Worm (Caenorhabditis elegans): Measurements from ENCODE around the gene H20E11.3.
"Not testable (repeated sequence)": the region's sequence is repeated elsewhere in the genome, so short reads cannot be mapped to it uniquely, and the experiment has no call there.

H20E11.3 gene

ce11 chrIV:6818369-6818768, 6.2 kb upstream of the H20E11.3 start, which contains the start of gene C17H12.8:
C17H12.8 (plus strand) TSS chrIV:6818703.
- TF ChIP-seq C16A3.4 (tag; optimal IDR thresholded peaks at IDR 0.05) (no peak), egl-13 (tag; optimal IDR thresholded peaks at IDR 0.05) (no peak), nhr-76 (tag; optimal IDR thresholded peaks at IDR 0.05) (no peak), ets-5 (GFP tag; IDR thresholded peaks at IDR 0.05) (no peak), ceh-63 (GFP tag; optimal IDR thresholded peaks at IDR 0.05) (no peak), efl-1 (optimal IDR thresholded peaks at IDR 0.05) (no peak), efl-1 (GFP tag; optimal IDR thresholded peaks at IDR 0.05 in 1 of 2) (peak in 1 of 2 experiments; percentile 61), jun-1 (tag; optimal IDR thresholded peaks at IDR 0.05) (no peak), fkh-4 (tag; optimal IDR thresholded peaks at IDR 0.05; ENCODE audit: borderline replicate concordance) (no peak), elt-2 (tag; optimal IDR thresholded peaks at IDR 0.05) (peak; percentile 72), nhr-85 (tag) (peak; percentile 44), lin-39 (tag; optimal IDR thresholded peaks at IDR 0.05) (no peak), pqm-1 (tag; optimal IDR thresholded peaks at IDR 0.05) (no peak), sox-4 (tag; optimal IDR thresholded peaks at IDR 0.05) (no peak), sptf-1 (tag; optimal IDR thresholded peaks at IDR 0.05) (no peak)

ce11 chrIV:6821709-6822108, 2.9 kb upstream of the H20E11.3 start:
- TF ChIP-seq nhr-28 (tag; optimal IDR thresholded peaks at IDR 0.05) (no peak), fkh-10 (GFP tag; optimal IDR thresholded peaks at IDR 0.05) (no peak), jun-1 (tag; optimal IDR thresholded peaks at IDR 0.05) (no peak), nhr-85 (tag) (peak; percentile 40), ceh-90 (tag; optimal IDR thresholded peaks at IDR 0.05) (no peak), sptf-1 (tag; optimal IDR thresholded peaks at IDR 0.05) (no peak)

- TF ChIP-seq C04F5.9 (tag; optimal IDR thresholded peaks at IDR 0.05): no peak
- TF ChIP-seq ztf-11 (tag; optimal IDR thresholded peaks at IDR 0.05): no peak
- TF ChIP-seq efl-1 (optimal IDR thresholded peaks at IDR 0.05): no peak
- peak in 1 of 2 experiments; percentile 34 for TF ChIP-seq efl-1 (GFP tag; optimal IDR thresholded peaks at IDR 0.05 in 1 of 2)
Measured at ce11 chrIV:6822406-6822805, 2.2 kb upstream of the H20E11.3 start, which contains the start of gene C17H12.6. C17H12.6 (minus strand) TSS chrIV:6822506.

- TF ChIP-seq Y116A8C.19 (tag; optimal IDR thresholded peaks at IDR 0.05; ENCODE audit: borderline replicate concordance); efl-3 (GFP tag; optimal IDR thresholded peaks at IDR 0.05); fkh-10 (GFP tag; optimal IDR thresholded peaks at IDR 0.05): not testable (repeated sequence)
Measured at ce11 chrIV:6827477-6827876, 2.9 kb downstream of the H20E11.3 start, which contains the start of gene H20E11.2. H20E11.2 (plus strand) TSS chrIV:6827777.

- no peak for TF ChIP-seq nhr-19 (GFP tag; conservative IDR thresholded peaks at IDR 0.05)
- peak; percentile 52 for TF ChIP-seq elt-2 (tag; optimal IDR thresholded peaks at IDR 0.05)
- TF ChIP-seq nhr-84 (tag; optimal IDR thresholded peaks at IDR 0.05): no peak
- TF ChIP-seq nhr-85 (tag): no peak
Measured at ce11 chrIV:6829902-6830301, 5.3 kb downstream of the H20E11.3 start, which contains the start of gene H20E11.1. H20E11.1 (plus strand) TSS chrIV:6830145.

- TF ChIP-seq irx-1 (tag; optimal IDR thresholded peaks at IDR 0.05): no peak
- TF ChIP-seq nhr-90 (tag; optimal IDR thresholded peaks at IDR 0.05; ENCODE audit: poor library complexity): no peak
- no peak for TF ChIP-seq lir-3 (tag; optimal IDR thresholded peaks at IDR 0.05; ENCODE audit: poor library complexity)
- no peak for TF ChIP-seq aha-1 (tag; optimal IDR thresholded peaks at IDR 0.05)
- TF ChIP-seq egl-27 (tag; optimal IDR thresholded peaks at IDR 0.05): no peak
- no peak for TF ChIP-seq ztf-4 (tag; optimal IDR thresholded peaks at IDR 0.05)
- TF ChIP-seq fos-1 (tag; optimal IDR thresholded peaks at IDR 0.05): no peak
- TF ChIP-seq tbx-2 (tag; optimal IDR thresholded peaks at IDR 0.05): no peak
- no peak for TF ChIP-seq lin-39 (tag; optimal IDR thresholded peaks at IDR 0.05)
- no peak for TF ChIP-seq elt-2 (tag; optimal IDR thresholded peaks at IDR 0.05)
- TF ChIP-seq hlh-17 (GFP tag; optimal IDR thresholded peaks at IDR 0.05; ENCODE audit: borderline replicate concordance): no peak
- TF ChIP-seq unc-30 (tag; optimal IDR thresholded peaks at IDR 0.05): no peak
- TF ChIP-seq Y116A8C.19 (tag; optimal IDR thresholded peaks at IDR 0.05; ENCODE audit: borderline replicate concordance): no peak
Measured at ce11 chrIV:6832194-6832593, 7.6 kb downstream of the H20E11.3 start.

All from whole organism, L1 larva.